Fruit fly (Drosophila melanogaster) S2 (cell line): Measurements from ENCODE around the gene Vps39.

Experiments
- CG8478 ChIP-seq: fragments of >200 bp; optimal IDR thresholded peaks from 2 replicates; lab custom pipeline; 2018
- CTCF ChIP-seq, 2 experiments: fragments of >200 bp; optimal IDR thresholded peaks; 2 replicates each; lab custom pipeline; 2018

DNA sequence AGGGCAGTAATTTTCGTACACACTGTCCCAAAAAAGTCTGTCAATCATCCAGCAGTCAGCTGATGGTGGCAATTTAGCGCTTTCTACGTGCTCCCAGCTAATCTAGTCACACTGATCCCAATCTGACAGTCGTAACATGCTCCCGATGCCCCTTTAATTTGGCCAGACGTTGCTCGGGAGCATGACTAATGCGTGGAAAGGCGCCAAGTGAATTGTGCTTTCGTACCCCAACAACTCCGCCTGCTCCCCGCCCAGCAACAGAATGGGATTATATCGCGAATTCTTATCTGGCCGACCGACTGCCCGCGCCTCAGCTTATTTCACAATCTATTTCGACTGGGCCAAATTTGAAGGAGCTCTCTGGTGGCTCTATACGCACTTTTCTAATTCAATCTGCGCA, 3.2 kb upstream of the Vps39 start:
- TF ChIP-seq CG8478 (lab: Kevin White, UChicago) (no peak), CTCF (optimal IDR thresholded peaks at IDR 0.05; lab: Kevin White, UChicago) (no peak)
